Fruit fly (Drosophila melanogaster) whole organism, embryonic: ENCODE measurements around the gene CG32813.

Experiments
- B-H1 ChIP-seq: fragments of 200-800 bp; sonication (Bioruptor generic); IDR thresholded peaks from 3 replicates; pipeline ENCODE4 v1.3.6; 2022; ENCODE audit warnings: missing biosample characterization, missing genetic modification characterization
- BtbVII ChIP-seq: fragments of 200-800 bp; sonication (Bioruptor generic); optimal IDR thresholded peaks from 3 replicates; lab custom pipeline; 2017; ENCODE audit warnings: missing biosample characterization, mild to moderate bottlenecking, missing genetic modification characterization
- CG10543 ChIP-seq: fragments of 200-800 bp; sonication (Bioruptor generic); optimal IDR thresholded peaks from 3 replicates; lab custom pipeline; 2017; ENCODE audit warnings: missing biosample characterization, mild to moderate bottlenecking, missing genetic modification characterization, moderate library complexity
- CG12299 ChIP-seq: fragments of 200-800 bp; sonication (Bioruptor generic); optimal IDR thresholded peaks from 2 replicates; lab custom pipeline; 2018; ENCODE audit warnings: missing biosample characterization, mild to moderate bottlenecking, missing genetic modification characterization
- CG1529 ChIP-seq: fragments of 200-800 bp; sonication (Bioruptor generic); optimal IDR thresholded peaks from 3 replicates; lab custom pipeline; 2018; ENCODE audit warnings: missing biosample characterization, missing genetic modification characterization
- CG15601 ChIP-seq: fragments of 200-800 bp; sonication (Bioruptor generic); optimal IDR thresholded peaks from 3 replicates; lab custom pipeline; 2019; ENCODE audit warnings: missing biosample characterization, mild to moderate bottlenecking, missing genetic modification characterization, moderate library complexity
- CG15696 ChIP-seq: fragments of 200-800 bp; sonication (Bioruptor generic); optimal IDR thresholded peaks from 2 replicates; lab custom pipeline; 2019; ENCODE audit warnings: missing biosample characterization, mild to moderate bottlenecking, missing genetic modification characterization, moderate library complexity
- CG1647 ChIP-seq: fragments of 200-800 bp; sonication (Bioruptor generic); optimal IDR thresholded peaks from 3 replicates; lab custom pipeline; 2016; ENCODE audit warnings: missing biosample characterization, missing genetic modification characterization
- CG17829 ChIP-seq: fragments of 200-800 bp; optimal IDR thresholded peaks from 2 replicates; lab custom pipeline; 2019; ENCODE audit warnings: missing biosample characterization, mild to moderate bottlenecking, missing genetic modification characterization, moderate library complexity
- CG1832 ChIP-seq: fragments of 200-800 bp; sonication (Bioruptor generic); optimal IDR thresholded peaks from 2 replicates; lab custom pipeline; 2017; ENCODE audit warnings: missing biosample characterization, mild to moderate bottlenecking, missing genetic modification characterization, inconsistent platforms
- CG2712 ChIP-seq: fragments of 200-800 bp; optimal IDR thresholded peaks from 3 replicates; lab custom pipeline; 2019; ENCODE audit warnings: missing biosample characterization, mild to moderate bottlenecking, missing genetic modification characterization, moderate library complexity
- CG32767 ChIP-seq: fragments of 200-800 bp; sonication (Bioruptor generic); IDR thresholded peaks from 2 replicates; pipeline ENCODE4 v1.3.6; 2022; ENCODE audit warnings: missing biosample characterization, missing genetic modification characterization
- CG3838 ChIP-seq: fragments of 200-800 bp; sonication (Bioruptor generic); optimal IDR thresholded peaks from 3 replicates; lab custom pipeline; 2016; ENCODE audit warnings: missing biosample characterization, missing genetic modification characterization
- CG3995 ChIP-seq: fragments of 200-800 bp; sonication (Bioruptor generic); optimal IDR thresholded peaks from 3 replicates; lab custom pipeline; 2016; ENCODE audit warnings: missing biosample characterization, missing genetic modification characterization
- CG4328 ChIP-seq: fragments of 200-800 bp; sonication (Bioruptor generic); optimal IDR thresholded peaks from 3 replicates; lab custom pipeline; 2017; ENCODE audit warnings: missing biosample characterization, missing genetic modification reagents, missing genetic modification characterization
- CG4617 ChIP-seq: fragments of 200-800 bp; sonication (Bioruptor generic); optimal IDR thresholded peaks from 3 replicates; lab custom pipeline; 2016; ENCODE audit warnings: missing biosample characterization, missing genetic modification characterization, borderline replicate concordance
- CG4820 ChIP-seq: fragments of 200-800 bp; sonication (Bioruptor generic); optimal IDR thresholded peaks from 3 replicates; lab custom pipeline; 2016; ENCODE audit warnings: missing biosample characterization, missing genetic modification characterization
- CG9817 ChIP-seq: fragments of 200-800 bp; sonication (Bioruptor generic); optimal IDR thresholded peaks from 2 replicates; lab custom pipeline; 2018; ENCODE audit warnings: missing biosample characterization, mild to moderate bottlenecking, missing genetic modification characterization, moderate library complexity
- E2f2 ChIP-seq: fragments of 200-800 bp; sonication (Bioruptor generic); IDR thresholded peaks from 2 replicates; pipeline ENCODE4 v1.3.6; 2022; ENCODE audit warnings: missing biosample characterization, missing genetic modification characterization
- ERR ChIP-seq: fragments of 200-800 bp; sonication (Bioruptor generic); optimal IDR thresholded peaks from 2 replicates; lab custom pipeline; 2016; ENCODE audit warnings: missing biosample characterization, missing genetic modification characterization
- Fer3 ChIP-seq: fragments of 200-800 bp; sonication (Bioruptor generic); optimal IDR thresholded peaks from 2 replicates; lab custom pipeline; 2018; ENCODE audit warnings: missing biosample characterization, mild to moderate bottlenecking, missing genetic modification characterization, moderate library complexity
- HLH4C ChIP-seq: fragments of 200-800 bp; sonication (Bioruptor generic); IDR thresholded peaks from 3 replicates; pipeline ENCODE4 v1.3.6; 2022; ENCODE audit warnings: missing biosample characterization, missing genetic modification characterization; ENCODE audit not compliant: partially characterized antibody
- Lpt ChIP-seq: fragments of >200 bp; optimal IDR thresholded peaks from 2 replicates; lab custom pipeline; 2018; ENCODE audit warnings: missing biosample characterization, missing genetic modification characterization
- MESR4 ChIP-seq: fragments of 200-800 bp; sonication (Bioruptor generic); optimal IDR thresholded peaks from 2 replicates; lab custom pipeline; 2018; ENCODE audit warnings: missing biosample characterization, mild to moderate bottlenecking, missing genetic modification characterization, moderate library complexity
- MTF-1 ChIP-seq: fragments of 200-800 bp; sonication (Bioruptor generic); optimal IDR thresholded peaks from 2 replicates; lab custom pipeline; 2018; ENCODE audit warnings: missing biosample characterization, mild to moderate bottlenecking, missing genetic modification characterization, borderline replicate concordance
- Mad ChIP-seq: fragments of 200-800 bp; sonication (Bioruptor generic); optimal IDR thresholded peaks from 2 replicates; lab custom pipeline; 2016; ENCODE audit warnings: missing biosample characterization, missing genetic modification characterization
- Oli ChIP-seq: fragments of 200-800 bp; sonication (Bioruptor generic); optimal IDR thresholded peaks from 2 replicates; lab custom pipeline; 2018; ENCODE audit warnings: missing biosample characterization, mild to moderate bottlenecking, missing genetic modification characterization, moderate library complexity
- PHDP ChIP-seq: fragments of 200-800 bp; sonication (Bioruptor generic); optimal IDR thresholded peaks from 3 replicates; lab custom pipeline; 2018; ENCODE audit warnings: missing biosample characterization, mild to moderate bottlenecking, missing genetic modification characterization, moderate library complexity
- Scr ChIP-seq: fragments of 200-800 bp; sonication (Bioruptor generic); IDR thresholded peaks from 2 replicates; pipeline ENCODE4 v1.3.6; 2022; ENCODE audit warnings: missing biosample characterization, missing genetic modification characterization; ENCODE audit not compliant: partially characterized antibody
- Tbp ChIP-seq: fragments of >200 bp; optimal IDR thresholded peaks from 2 replicates; lab custom pipeline; 2018; ENCODE audit warnings: missing biosample characterization, missing genetic modification characterization
- Usf ChIP-seq: fragments of 200-800 bp; sonication (Bioruptor generic); optimal IDR thresholded peaks from 2 replicates; lab custom pipeline; 2017; ENCODE audit warnings: missing genotype, missing biosample characterization, missing genetic modification characterization
- ac ChIP-seq: fragments of 200-800 bp; sonication (Bioruptor generic); optimal IDR thresholded peaks from 3 replicates; lab custom pipeline; 2017; ENCODE audit warnings: missing biosample characterization, mild to moderate bottlenecking, missing genetic modification characterization
- bigmax ChIP-seq: fragments of 200-800 bp; sonication (Bioruptor generic); optimal IDR thresholded peaks from 2 replicates; lab custom pipeline; 2018; ENCODE audit warnings: missing biosample characterization, mild to moderate bottlenecking, missing genetic modification characterization
- btn ChIP-seq: fragments of 200-800 bp; sonication (Bioruptor generic); optimal IDR thresholded peaks from 2 replicates; lab custom pipeline; 2016; ENCODE audit warnings: missing biosample characterization, missing genetic modification characterization
- exex ChIP-seq: fragments of 200-800 bp; sonication (Bioruptor generic); optimal IDR thresholded peaks from 4 replicates; lab custom pipeline; 2018; ENCODE audit warnings: missing biosample characterization, mild to moderate bottlenecking, missing genetic modification characterization, moderate library complexity
- fu2 ChIP-seq: fragments of 200-800 bp; sonication (Bioruptor generic); optimal IDR thresholded peaks from 2 replicates; lab custom pipeline; 2016; ENCODE audit warnings: missing biosample characterization, missing genetic modification characterization
- gt ChIP-seq: fragments of 200-800 bp; sonication (Bioruptor generic); IDR thresholded peaks from 2 replicates; pipeline ENCODE4 v1.3.6; 2022; ENCODE audit warnings: missing biosample characterization, missing genetic modification characterization
- nmo ChIP-seq: fragments of 200-800 bp; sonication (Bioruptor generic); optimal IDR thresholded peaks from 2 replicates; lab custom pipeline; 2018; ENCODE audit warnings: missing biosample characterization, mild to moderate bottlenecking, missing genetic modification characterization, moderate library complexity
- odd ChIP-seq: fragments of 200-800 bp; sonication (Bioruptor generic); optimal IDR thresholded peaks from 2 replicates; lab custom pipeline; 2017; ENCODE audit warnings: missing biosample characterization, mild to moderate bottlenecking, missing genetic modification characterization
- onecut ChIP-seq: fragments of 200-800 bp; sonication (Bioruptor generic); IDR thresholded peaks from 2 replicates; pipeline ENCODE4 v1.3.6; 2022; ENCODE audit warnings: missing biosample characterization, missing genetic modification characterization
- pita ChIP-seq: fragments of 200-800 bp; sonication (Bioruptor generic); optimal IDR thresholded peaks from 2 replicates; lab custom pipeline; 2017; ENCODE audit warnings: missing biosample characterization, mild to moderate bottlenecking, missing genetic modification characterization
- row ChIP-seq: fragments of 200-800 bp; sonication (Bioruptor generic); IDR thresholded peaks from 3 replicates; pipeline ENCODE4 v1.3.6; 2022; ENCODE audit warnings: missing biosample characterization, missing genetic modification characterization
- run ChIP-seq: fragments of 200-800 bp; sonication (Bioruptor generic); optimal IDR thresholded peaks from 3 replicates; lab custom pipeline; 2018; ENCODE audit warnings: missing biosample characterization, mild to moderate bottlenecking, missing genetic modification characterization
- sens-2 ChIP-seq: fragments of 200-800 bp; sonication (Bioruptor generic); IDR thresholded peaks from 2 replicates; pipeline ENCODE4 v1.3.6; 2022; ENCODE audit warnings: missing biosample characterization, missing genetic modification characterization
- seq ChIP-seq: fragments of 200-800 bp; sonication (Bioruptor generic); IDR thresholded peaks from 2 replicates; pipeline ENCODE4 v1.3.6; 2022; ENCODE audit warnings: missing biosample characterization, missing genetic modification characterization
- slbo ChIP-seq: fragments of 200-800 bp; sonication (Bioruptor generic); IDR thresholded peaks from 2 replicates; pipeline ENCODE4 v1.3.6; 2022; ENCODE audit warnings: missing biosample characterization, missing genetic modification characterization
- sna ChIP-seq: fragments of 200-800 bp; sonication (Bioruptor generic); IDR thresholded peaks from 2 replicates; pipeline ENCODE4 v1.3.6; 2022; ENCODE audit warnings: missing biosample characterization, missing genetic modification characterization; ENCODE audit not compliant: partially characterized antibody
- sr ChIP-seq: fragments of 200-800 bp; sonication (Bioruptor generic); IDR thresholded peaks from 3 replicates; pipeline ENCODE4 v1.3.6; 2022; ENCODE audit warnings: missing biosample characterization, missing genetic modification characterization
- stc ChIP-seq: fragments of 200-800 bp; sonication (Bioruptor generic); IDR thresholded peaks from 2 replicates; pipeline ENCODE4 v1.3.6; 2022; ENCODE audit warnings: missing biosample characterization, missing genetic modification characterization
- toy ChIP-seq: fragments of 200-800 bp; sonication (Bioruptor generic); IDR thresholded peaks from 2 replicates; pipeline ENCODE4 v1.3.6; 2022; ENCODE audit warnings: missing biosample characterization, missing genetic modification characterization
- trem ChIP-seq: fragments of 200-800 bp; optimal IDR thresholded peaks from 3 replicates; lab custom pipeline; 2019; ENCODE audit warnings: missing biosample characterization, mild to moderate bottlenecking, missing genetic modification characterization, moderate library complexity
- vfl ChIP-seq: fragments of 200-800 bp; sonication (Bioruptor generic); optimal IDR thresholded peaks from 2 replicates; lab custom pipeline; 2016; ENCODE audit warnings: missing biosample characterization, missing genetic modification characterization

Gene CG32813

dm6 chrX:1341944-1342392 lies 38.7 kb upstream of the CG32813 start, which contains the start of gene Naa30A (continued):
- TF ChIP-seq E2f2 (GFP tag; lab: Robert Waterston, UW), result peak; percentile 49
- TF ChIP-seq slbo (GFP tag; lab: Robert Waterston, UW), result no peak
- peak; percentile 84 for TF ChIP-seq CG3995
- TF ChIP-seq Mad (GFP tag; lab: Kevin White, UChicago), result no peak
- no peak for TF ChIP-seq seq (GFP tag; lab: Robert Waterston, UW)
- peak; percentile 44 for TF ChIP-seq CG2712 (tag; lab: Kevin White, UChicago)
- TF ChIP-seq CG4617 (GFP tag; lab: Kevin White, UChicago), result peak; percentile 71
- TF ChIP-seq BtbVII (GFP tag; lab: Kevin White, UChicago), result no peak
- peak; percentile 96 for TF ChIP-seq Scr
- no peak for TF ChIP-seq exex (tag; lab: Kevin White, UChicago)
- no peak for TF ChIP-seq CG1647
- no peak for TF ChIP-seq vfl (GFP tag; lab: Kevin White, UChicago)
- TF ChIP-seq sna (GFP tag; lab: Robert Waterston, UW), result peak; percentile 94
- TF ChIP-seq CG9817 (tag; lab: Kevin White, UChicago), result no peak
- TF ChIP-seq CG1529 (GFP tag; lab: Kevin White, UChicago), result no peak
- TF ChIP-seq pita (GFP tag; lab: Kevin White, UChicago), result no peak
- TF ChIP-seq B-H1 (GFP tag; lab: Robert Waterston, UW), result no peak
- peak; percentile 14 for TF ChIP-seq PHDP (tag; lab: Kevin White, UChicago)
- peak; percentile 97 for TF ChIP-seq HLH4C (GFP tag; lab: Robert Waterston, UW)
- no peak for TF ChIP-seq CG1832 (GFP tag; lab: Kevin White, UChicago)
- no peak for TF ChIP-seq CG15696
- no peak for TF ChIP-seq Tbp
- TF ChIP-seq CG3838 (GFP tag; lab: Kevin White, UChicago), result no peak
- TF ChIP-seq Fer3, result no peak
- TF ChIP-seq CG4820 (GFP tag; lab: Kevin White, UChicago), result no peak
- no peak for TF ChIP-seq CG10543 (GFP tag; lab: Kevin White, UChicago)
- no peak for TF ChIP-seq run (tag; lab: Kevin White, UChicago)
- no peak for TF ChIP-seq odd (GFP tag; lab: Kevin White, UChicago)
- TF ChIP-seq MESR4 (GFP tag; lab: Kevin White, UChicago), result peak; percentile 96
- peak; percentile 64; the same call in 1 of the 3 replicates for TF ChIP-seq sr (GFP tag; lab: Robert Waterston, UW)
- TF ChIP-seq nmo (GFP tag; lab: Kevin White, UChicago), result peak; percentile 43
- no peak for TF ChIP-seq gt (GFP tag; lab: Robert Waterston, UW)
- TF ChIP-seq ERR (GFP tag; lab: Kevin White, UChicago), result no peak
- TF ChIP-seq toy, result no peak
- no peak for TF ChIP-seq fu2 (GFP tag; lab: Kevin White, UChicago)
- TF ChIP-seq Oli (tag; lab: Kevin White, UChicago), result no peak
- TF ChIP-seq ac (GFP tag; lab: Kevin White, UChicago), result no peak
- no peak for TF ChIP-seq CG12299 (tag; lab: Kevin White, UChicago)
- peak; percentile 52; the same call in 2 of the 3 replicates for TF ChIP-seq row (GFP tag; lab: Robert Waterston, UW)
- TF ChIP-seq trem (tag; lab: Kevin White, UChicago), result peak; percentile 51
- TF ChIP-seq sens-2 (GFP tag; lab: Robert Waterston, UW), result no peak
- no peak for TF ChIP-seq Usf
- no peak for TF ChIP-seq onecut
- TF ChIP-seq MTF-1 (GFP tag; lab: Kevin White, UChicago), result no peak
- TF ChIP-seq CG17829 (tag; lab: Kevin White, UChicago), result peak; percentile 47
- TF ChIP-seq CG4328 (GFP tag; lab: Kevin White, UChicago), result no peak
- TF ChIP-seq CG32767 (GFP tag; lab: Robert Waterston, UW), result no peak
- TF ChIP-seq stc, result no peak
- TF ChIP-seq btn (GFP tag; lab: Kevin White, UChicago), result no peak
- peak; percentile 67 for TF ChIP-seq bigmax (GFP tag; lab: Kevin White, UChicago)
- no peak for TF ChIP-seq CG15601 (tag; lab: Kevin White, UChicago)
- no peak for TF ChIP-seq Lpt (GFP tag; lab: Kevin White, UChicago)
